Fruit fly (Drosophila melanogaster): ENCODE results near the gene Nelf-A.

Nelf-A gene

DNA sequence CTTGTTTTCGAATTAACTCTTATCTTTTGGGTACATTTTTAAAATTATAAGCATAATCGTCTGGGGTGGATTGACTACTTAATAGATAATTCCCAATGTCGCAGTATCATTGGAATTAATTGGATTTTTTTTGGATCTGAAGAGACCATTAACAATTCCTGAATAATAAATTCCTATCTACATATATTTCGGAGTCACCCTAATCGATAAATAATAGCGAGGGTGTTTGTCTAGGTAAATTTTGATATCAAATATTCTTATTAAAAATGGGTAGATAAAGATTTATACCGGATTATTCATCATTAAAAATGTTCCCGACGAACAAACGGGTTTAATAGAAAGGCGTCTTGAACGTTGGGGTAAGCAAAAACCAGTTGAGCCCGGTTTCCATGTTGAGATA, 51.4 kb downstream of the Nelf-A start:
- no peak for TF ChIP-seq Pif1B (GFP tag; optimal IDR thresholded peaks at IDR 0.05)

DNA sequence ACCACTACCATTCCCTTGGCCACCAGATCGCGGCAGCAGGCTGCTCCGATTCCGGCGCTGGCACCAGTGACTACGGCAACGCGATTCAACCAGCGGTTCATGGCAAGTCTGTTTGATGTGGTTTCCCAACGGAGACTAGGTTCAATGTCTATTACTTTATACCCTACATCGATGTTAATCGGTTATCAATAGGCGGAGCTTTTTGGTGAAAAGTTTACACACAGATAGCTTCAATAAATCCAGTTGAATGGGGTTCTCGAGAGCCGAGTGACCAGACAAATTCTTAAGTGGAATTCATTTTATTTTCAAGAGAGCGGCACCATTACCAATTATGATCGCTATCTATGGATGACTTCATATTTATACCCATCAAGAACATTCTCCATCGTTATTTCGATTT, 52.6 kb downstream of the Nelf-A start, which contains the start of gene CG3301:
Gene CG3301 (minus strand): TSS at position 139 of the 400 bp plus-strand sequence.
- TF ChIP-seq fd96Ca (GFP tag; IDR thresholded peaks at IDR 0.05) (no peak), CG12605 (GFP tag; IDR thresholded peaks at IDR 0.05) (no peak), D1 (tag; optimal IDR thresholded peaks at IDR 0.05) (no peak), CG13204 (GFP tag; optimal IDR thresholded peaks at IDR 0.05) (no peak), CG8159 (tag; optimal IDR thresholded peaks at IDR 0.05) (no peak), CG10348 (GFP tag; IDR thresholded peaks at IDR 0.05) (no peak), EcR (GFP tag; optimal IDR thresholded peaks at IDR 0.05) (no peak), CG8301 (tag; optimal IDR thresholded peaks at IDR 0.05) (no peak), CG4496 (GFP tag; IDR thresholded peaks at IDR 0.05) (no peak), Ets98B (GFP tag; IDR thresholded peaks at IDR 0.05) (no peak), CG34367 (tag; optimal IDR thresholded peaks at IDR 0.05) (no peak)

Data from whole organism, pupa.